Worm (Caenorhabditis elegans): ENCODE measurements around the gene eat-3.

DNA sequence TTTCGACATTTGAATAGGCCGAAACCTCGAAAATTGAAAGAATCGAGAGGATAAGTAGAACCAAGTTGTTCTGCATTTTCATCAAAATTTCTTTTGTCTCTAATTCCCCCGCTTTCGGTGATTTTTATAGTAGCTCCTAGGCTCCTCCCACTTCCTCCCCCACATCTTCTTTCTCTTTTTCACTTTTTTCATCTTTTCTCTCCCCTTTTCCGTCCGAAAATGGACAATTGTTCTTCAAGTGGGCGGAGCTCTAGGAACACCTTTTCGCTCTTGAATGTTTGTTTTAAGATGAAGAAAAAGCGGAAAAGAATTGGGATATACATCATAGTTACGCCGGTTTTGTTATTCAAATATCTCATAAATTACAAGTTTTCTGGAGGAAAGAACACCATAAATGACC, 21.8 kb downstream of the eat-3 start, which contains the start of gene F42A8.1:
- no peak for TF ChIP-seq W03F9.2 (tag; optimal IDR thresholded peaks at IDR 0.05)
- TF ChIP-seq him-1 (tag; optimal IDR thresholded peaks at IDR 0.05): no peak
